Fruit fly (Drosophila melanogaster): ENCODE data around the gene CG31997.

DNA sequence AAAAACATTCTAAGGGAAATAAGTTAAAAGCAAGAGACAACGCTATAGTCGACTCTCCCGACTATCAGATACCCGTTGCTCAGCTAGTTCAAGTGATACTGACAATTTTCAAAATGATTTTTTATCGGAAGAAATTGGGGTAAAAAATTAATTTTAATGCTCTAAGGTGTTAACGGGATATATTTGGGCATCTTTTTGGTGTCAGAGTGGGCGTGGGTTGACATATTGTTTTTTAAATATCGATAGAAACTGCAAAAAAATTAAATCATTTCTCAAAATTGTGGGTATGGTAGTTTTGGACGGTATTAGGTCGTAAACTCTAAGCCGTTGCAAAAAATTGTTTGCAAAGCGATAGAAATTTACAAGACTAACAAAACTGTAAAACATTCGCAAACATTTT, 25.3 kb downstream of the CG31997 start:
- TF ChIP-seq CG8478 (optimal IDR thresholded peaks at IDR 0.05), result no peak
- TF ChIP-seq pan (optimal IDR thresholded peaks at IDR 0.05), result no peak
- TF ChIP-seq usp (GFP tag; optimal IDR thresholded peaks at IDR 0.05), result no peak
